Worm (Caenorhabditis elegans) whole organism, L4/young adult: ENCODE measurements around the gene frpr-18.

Experiments
- W03F9.2 ChIP-seq: fragments of 150-350 bp; optimal IDR thresholded peaks from 2 replicates; lab custom pipeline; 2014; ENCODE audit warnings: missing biosample characterization, missing genetic modification characterization
- dao-5 ChIP-seq: sonication (generic microtip); optimal IDR thresholded peaks from 2 replicates; lab custom pipeline; 2016; ENCODE audit warnings: missing genotype, missing genetic modification characterization, moderate library complexity, missing compliant biosample characterization
- him-1 ChIP-seq: sonication (generic microtip); optimal IDR thresholded peaks from 2 replicates; lab custom pipeline; 2016; ENCODE audit warnings: missing genotype, missing genetic modification reagents, missing genetic modification characterization, missing compliant biosample characterization

frpr-18 gene

ce11 chrV:6870004-6870403 lies at the start of gene frpr-18:
frpr-18 (plus strand) TSS chrV:6870304.
- TF ChIP-seq dao-5 (tag; lab: Kevin White, UChicago): no peak
- TF ChIP-seq him-1 (tag; lab: Kevin White, UChicago): no peak
- TF ChIP-seq W03F9.2 (tag; lab: Kevin White, UChicago): no peak

ce11 chrV:6821509-6821908 lies 48.6 kb upstream of the frpr-18 start, which contains the start of gene T15B7.8:
T15B7.8 (plus strand) TSS chrV:6821809.
- TF ChIP-seq W03F9.2 (tag; lab: Kevin White, UChicago): no peak
- no peak for TF ChIP-seq him-1 (tag; lab: Kevin White, UChicago)
- TF ChIP-seq dao-5 (tag; lab: Kevin White, UChicago): no peak

ce11 chrV:6823432-6823831 lies 46.7 kb upstream of the frpr-18 start:
- TF ChIP-seq dao-5 (tag; lab: Kevin White, UChicago) (no peak), W03F9.2 (tag; lab: Kevin White, UChicago) (no peak), him-1 (tag; lab: Kevin White, UChicago) (no peak)

ce11 chrV:6828786-6829185 lies 41.3 kb upstream of the frpr-18 start, which contains the start of gene dmsr-15:
dmsr-15 (minus strand) TSS chrV:6828886.
- no peak for TF ChIP-seq W03F9.2 (tag; lab: Kevin White, UChicago)
- TF ChIP-seq dao-5 (tag; lab: Kevin White, UChicago): no peak

ce11 chrV:6829404-6829803 lies 40.7 kb upstream of the frpr-18 start, which contains the start of gene col-141:
col-141 (plus strand) TSS chrV:6829704.
- TF ChIP-seq W03F9.2 (tag; lab: Kevin White, UChicago) (no peak), dao-5 (tag; lab: Kevin White, UChicago) (no peak), him-1 (tag; lab: Kevin White, UChicago) (no peak)

- TF ChIP-seq W03F9.2 (tag; lab: Kevin White, UChicago) (no peak), dao-5 (tag; lab: Kevin White, UChicago) (no peak)
Measured at ce11 chrV:6830075-6830474, 40.0 kb upstream of the frpr-18 start.

- TF ChIP-seq W03F9.2 (tag; lab: Kevin White, UChicago) (no peak), him-1 (tag; lab: Kevin White, UChicago) (no peak), dao-5 (tag; lab: Kevin White, UChicago) (no peak)
Measured at ce11 chrV:6830755-6831227, 39.3 kb upstream of the frpr-18 start, which contains the start of gene col-142. col-142 (plus strand) TSS chrV:6831177.

ce11 chrV:6831539-6831938 lies 38.6 kb upstream of the frpr-18 start:
- TF ChIP-seq him-1 (tag; lab: Kevin White, UChicago) (no peak), W03F9.2 (tag; lab: Kevin White, UChicago) (no peak), dao-5 (tag; lab: Kevin White, UChicago) (no peak)

ce11 chrV:6835242-6835641 lies 34.9 kb upstream of the frpr-18 start, which contains the start of the genes T15B7.14 and col-143:
T15B7.14 (minus strand) TSS chrV:6835342.
col-143 (plus strand) TSS chrV:6835635.
- no peak for TF ChIP-seq dao-5 (tag; lab: Kevin White, UChicago)
- TF ChIP-seq W03F9.2 (tag; lab: Kevin White, UChicago): no peak
- TF ChIP-seq him-1 (tag; lab: Kevin White, UChicago): no peak

- no peak for TF ChIP-seq dao-5 (tag; lab: Kevin White, UChicago)
- no peak for TF ChIP-seq W03F9.2 (tag; lab: Kevin White, UChicago)
- TF ChIP-seq him-1 (tag; lab: Kevin White, UChicago): no peak
Measured at ce11 chrV:6836036-6836435, 34.1 kb upstream of the frpr-18 start.

ce11 chrV:6838599-6838998 lies 31.5 kb upstream of the frpr-18 start, which contains the start of gene T15B7.15:
T15B7.15 (minus strand) TSS chrV:6838665.
- no peak for TF ChIP-seq W03F9.2 (tag; lab: Kevin White, UChicago)
- TF ChIP-seq dao-5 (tag; lab: Kevin White, UChicago): no peak

ce11 chrV:6839008-6839407 lies 31.1 kb upstream of the frpr-18 start, which contains the start of gene hpo-8:
hpo-8 (plus strand) TSS chrV:6839289.
- TF ChIP-seq W03F9.2 (tag; lab: Kevin White, UChicago) (no peak), him-1 (tag; lab: Kevin White, UChicago) (no peak), dao-5 (tag; lab: Kevin White, UChicago) (no peak)

ce11 chrV:6842437-6842836 lies 27.7 kb upstream of the frpr-18 start, which contains the start of gene T15B7.1:
T15B7.1 (plus strand) TSS chrV:6842737.
- TF ChIP-seq him-1 (tag; lab: Kevin White, UChicago) (no peak), dao-5 (tag; lab: Kevin White, UChicago) (no peak), W03F9.2 (tag; lab: Kevin White, UChicago) (no peak)

- TF ChIP-seq him-1 (tag; lab: Kevin White, UChicago): no peak
- TF ChIP-seq W03F9.2 (tag; lab: Kevin White, UChicago): no peak
- TF ChIP-seq dao-5 (tag; lab: Kevin White, UChicago): no peak
Measured at ce11 chrV:6846507-6846906, 23.6 kb upstream of the frpr-18 start, which contains the start of gene lgc-54. lgc-54 (minus strand) TSS chrV:6846607.
